Fruit fly (Drosophila melanogaster) whole organism, wandering third instar larva: ENCODE results near the gene Gip.

ENCODE experiments used
- Abd-B ChIP-seq: fragments of >200 bp; optimal IDR thresholded peaks from 2 replicates; lab custom pipeline; 2017; ENCODE audit warnings: missing biosample characterization, missing genetic modification characterization
- CG9705 ChIP-seq: fragments of 200-800 bp; sonication (Bioruptor generic); optimal IDR thresholded peaks from 2 replicates; lab custom pipeline; 2018; ENCODE audit warnings: missing biosample characterization, mild to moderate bottlenecking, missing genetic modification characterization
- Dfd ChIP-seq: fragments of >200 bp; optimal IDR thresholded peaks from 2 replicates; lab custom pipeline; 2017; ENCODE audit warnings: missing biosample characterization, missing genetic modification characterization
- HLH106 ChIP-seq: fragments of 200-800 bp; optimal IDR thresholded peaks from 3 replicates; lab custom pipeline; 2019; ENCODE audit warnings: missing biosample characterization, mild to moderate bottlenecking, missing genetic modification characterization, moderate library complexity
- Jra ChIP-seq: sonication (Bioruptor generic); optimal IDR thresholded peaks from 2 replicates; lab custom pipeline; 2016; ENCODE audit warnings: missing biosample characterization, missing genetic modification characterization
- Mio ChIP-seq: sonication (Bioruptor generic); optimal IDR thresholded peaks from 2 replicates; lab custom pipeline; 2016; ENCODE audit warnings: missing biosample characterization, missing genetic modification characterization
- N ChIP-seq: fragments of >200 bp; optimal IDR thresholded peaks from 2 replicates; lab custom pipeline; 2018; ENCODE audit warnings: missing biosample characterization, missing external identifiers, missing genetic modification characterization
- OdsH ChIP-seq: fragments of 200-800 bp; sonication (Bioruptor generic); optimal IDR thresholded peaks from 2 replicates; lab custom pipeline; 2016; ENCODE audit warnings: missing biosample characterization, mild to moderate bottlenecking, missing genetic modification characterization
- brk ChIP-seq: fragments of 200-800 bp; sonication (Bioruptor generic); optimal IDR thresholded peaks from 2 replicates; lab custom pipeline; 2016; ENCODE audit warnings: missing biosample characterization, mild to moderate bottlenecking, missing genetic modification characterization
- h ChIP-seq: fragments of 200-800 bp; sonication (Bioruptor generic); optimal IDR thresholded peaks from 3 replicates; lab custom pipeline; 2016; ENCODE audit warnings: missing biosample characterization, mild to moderate bottlenecking, missing genetic modification characterization
- pan ChIP-seq: fragments of >200 bp; optimal IDR thresholded peaks from 2 replicates; lab custom pipeline; 2017
- usp ChIP-seq: fragments of >200 bp; optimal IDR thresholded peaks from 2 replicates; lab custom pipeline; 2017; ENCODE audit warnings: missing biosample characterization, missing genetic modification characterization
- woc ChIP-seq: sonication (Bioruptor generic); optimal IDR thresholded peaks from 2 replicates; lab custom pipeline; 2016; ENCODE audit warnings: missing biosample characterization, mild to moderate bottlenecking, missing genetic modification characterization

- no peak for TF ChIP-seq pan
- no peak for TF ChIP-seq h
- no peak for TF ChIP-seq brk (GFP tag; lab: Kevin White, UChicago)
- no peak for TF ChIP-seq usp (GFP tag; lab: Kevin White, UChicago)
- TF ChIP-seq N, result no peak
- no peak for TF ChIP-seq Mio
- TF ChIP-seq Abd-B (GFP tag; lab: Kevin White, UChicago), result no peak
- TF ChIP-seq Dfd, result no peak
- peak; percentile 17 for TF ChIP-seq CG9705 (GFP tag; lab: Kevin White, UChicago)
- peak; percentile 26 for TF ChIP-seq HLH106 (tag; lab: Kevin White, UChicago)
- TF ChIP-seq woc (GFP tag; lab: Kevin White, UChicago), result no peak
- TF ChIP-seq OdsH (GFP tag; lab: Kevin White, UChicago), result no peak
- TF ChIP-seq Jra (GFP tag; lab: Kevin White, UChicago), result no peak
Measured at dm6 chrX:10325567-10326345, 3.9 kb downstream of the Gip start, which contains the start of gene alpha-Man-Ia.
